Worm (Caenorhabditis elegans) whole organism, young adult: ENCODE results near the gene F30H5.5.
A peak's percentile ranks its signal among the peaks of the same experiment; 100 is the strongest.

Source experiments
- B0261.1 ChIP-seq: sonication (generic microtip); optimal IDR thresholded peaks from 2 replicates; lab custom pipeline; 2016; ENCODE audit warnings: mild to moderate bottlenecking, missing genetic modification characterization, moderate library complexity, missing compliant biosample characterization
- D2030.7 ChIP-seq: fragments of 200-800 bp; sonication (Bioruptor generic); IDR thresholded peaks from 2 replicates; pipeline ENCODE4 v1.3.6; 2022; ENCODE audit warnings: missing genetic modification reagents, missing genetic modification characterization, missing compliant biosample characterization
- F57A8.1 ChIP-seq: fragments of 200-800 bp; sonication (Bioruptor generic); optimal IDR thresholded peaks from 2 replicates; lab custom pipeline; 2018; ENCODE audit warnings: mild to moderate bottlenecking, missing genetic modification characterization, moderate library complexity, missing compliant biosample characterization
- ama-1 ChIP-seq, 3 experiments: fragments of 150-350 bp in 1 of 3; sonication (generic microtip) in 2 of 3; optimal IDR thresholded peaks; 2 replicates each; lab custom pipeline; 2014 to 2018; ENCODE audit warnings: missing biosample characterization in 2 of 3, missing genetic modification characterization in 2 of 3, missing genetic modification reagents in 2 of 3
- ccch-3 ChIP-seq: fragments of 200-800 bp; sonication (Bioruptor generic); optimal IDR thresholded peaks from 2 replicates; lab custom pipeline; 2018; ENCODE audit warnings: mild to moderate bottlenecking, missing genetic modification characterization, missing compliant biosample characterization
- ceh-27 ChIP-seq: fragments of 200-800 bp; sonication (Bioruptor generic); optimal IDR thresholded peaks from 2 replicates; lab custom pipeline; 2018; ENCODE audit warnings: mild to moderate bottlenecking, missing genetic modification characterization, moderate library complexity, missing compliant biosample characterization
- ceh-58 ChIP-seq: fragments of 200-800 bp; sonication (Bioruptor generic); IDR thresholded peaks from 2 replicates; pipeline ENCODE4 v1.3.6; 2022; ENCODE audit warnings: missing genetic modification characterization, missing compliant biosample characterization
- dpl-1 ChIP-seq: fragments of 150-350 bp; optimal IDR thresholded peaks from 2 replicates; lab custom pipeline; 2014; ENCODE audit warnings: missing biosample characterization, missing genetic modification reagents, missing genetic modification characterization
- unc-130 ChIP-seq: sonication (generic microtip); optimal IDR thresholded peaks from 2 replicates; lab custom pipeline; 2016; ENCODE audit warnings: missing genetic modification reagents, missing genetic modification characterization, missing compliant biosample characterization
- ztf-25 ChIP-seq: fragments of 200-800 bp; sonication (Bioruptor generic); IDR thresholded peaks from 2 replicates; pipeline ENCODE4 v1.3.6; 2022; ENCODE audit warnings: missing genetic modification reagents, missing genetic modification characterization, missing compliant biosample characterization

DNA sequence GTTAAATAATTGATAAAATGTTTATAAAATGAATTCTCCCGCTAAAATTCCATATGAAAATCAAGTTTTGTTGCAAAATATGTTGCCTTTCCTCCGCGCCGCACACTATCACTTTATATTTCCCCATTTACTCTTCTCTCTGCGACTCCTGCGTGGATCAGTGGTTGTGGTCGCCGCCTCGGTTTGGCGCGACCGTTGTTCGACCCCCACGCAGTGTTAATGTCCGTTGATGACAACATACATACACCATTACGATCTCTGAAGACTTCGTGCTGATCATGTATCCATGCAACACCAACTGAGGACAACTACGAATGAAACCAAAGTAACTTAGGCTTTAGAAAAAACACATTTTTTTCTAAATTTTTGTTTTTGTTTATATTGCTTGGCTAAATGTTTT lies 14.0 kb downstream of the F30H5.5 start:
- TF ChIP-seq ama-1 (optimal IDR thresholded peaks at IDR 0.05; lab: Kevin White, UChicago) (no peak), ama-1 (GFP tag; optimal IDR thresholded peaks at IDR 0.05; lab: Kevin White, UChicago) (peak; percentile 74 to 88), ztf-25 (peak; percentile 95), B0261.1 (tag; lab: Kevin White, UChicago) (peak; percentile 91), ceh-27 (peak; percentile 89), dpl-1 (GFP tag; lab: Kevin White, UChicago) (peak; percentile 33), unc-130 (peak; percentile 89), D2030.7 (GFP tag; lab: Robert Waterston, UW) (peak; percentile 87), F57A8.1 (GFP tag; lab: Kevin White, UChicago) (peak; percentile 77), ccch-3 (peak; percentile 36), ceh-58 (GFP tag; lab: Robert Waterston, UW) (0 out of 2 replicates have a peak, but pooled peaks have one; percentile 86)
